Fruit fly (Drosophila melanogaster) whole organism, pupa: Measurements from ENCODE around the gene CG32236.

Experiments
- CG10348 ChIP-seq: fragments of 200-800 bp; sonication (Bioruptor generic); IDR thresholded peaks from 2 replicates; pipeline ENCODE4 v1.3.6; 2022; ENCODE audit warnings: missing biosample characterization, missing genetic modification characterization
- CG12605 ChIP-seq: fragments of 200-800 bp; sonication (Bioruptor generic); IDR thresholded peaks from 2 replicates; pipeline ENCODE4 v1.3.6; 2022; ENCODE audit warnings: missing biosample characterization, missing genetic modification characterization
- CG13204 ChIP-seq: fragments of 200-800 bp; sonication (Bioruptor generic); optimal IDR thresholded peaks from 2 replicates; lab custom pipeline; 2018; ENCODE audit warnings: missing biosample characterization, mild to moderate bottlenecking, missing genetic modification characterization, moderate library complexity
- CG14655 ChIP-seq: fragments of 200-800 bp; sonication (Bioruptor generic); optimal IDR thresholded peaks from 3 replicates; lab custom pipeline; 2017; ENCODE audit warnings: mild to moderate bottlenecking, missing biosample characterization, missing genetic modification reagents, missing genetic modification characterization
- CG15710 ChIP-seq: fragments of 200-800 bp; sonication (Bioruptor generic); optimal IDR thresholded peaks from 2 replicates; lab custom pipeline; 2018; ENCODE audit warnings: missing biosample characterization, mild to moderate bottlenecking, missing genetic modification characterization, moderate library complexity
- CG17806 ChIP-seq: fragments of 200-800 bp; sonication (Bioruptor generic); optimal IDR thresholded peaks from 2 replicates; lab custom pipeline; 2018; ENCODE audit warnings: missing biosample characterization, mild to moderate bottlenecking, missing genetic modification characterization, moderate library complexity
- CG32121 ChIP-seq: fragments of 200-800 bp; sonication (Bioruptor generic); IDR thresholded peaks from 2 replicates; pipeline ENCODE4 v1.3.6; 2022; ENCODE audit warnings: missing biosample characterization, missing genetic modification characterization
- CG34367 ChIP-seq: fragments of 200-800 bp; sonication (Bioruptor generic); optimal IDR thresholded peaks from 2 replicates; lab custom pipeline; 2018; ENCODE audit warnings: missing biosample characterization, mild to moderate bottlenecking, missing genetic modification characterization
- CG4496 ChIP-seq: fragments of 200-800 bp; sonication (Bioruptor generic); IDR thresholded peaks from 3 replicates; pipeline ENCODE4 v1.3.6; 2022; ENCODE audit warnings: missing biosample characterization, missing genetic modification characterization
- CG8159 ChIP-seq: fragments of 200-800 bp; sonication (Bioruptor generic); optimal IDR thresholded peaks from 3 replicates; lab custom pipeline; 2018; ENCODE audit warnings: missing biosample characterization, mild to moderate bottlenecking, missing genetic modification characterization, moderate library complexity
- CG8301 ChIP-seq: fragments of 200-800 bp; sonication (Bioruptor generic); optimal IDR thresholded peaks from 2 replicates; lab custom pipeline; 2018; ENCODE audit warnings: missing biosample characterization, mild to moderate bottlenecking, missing genetic modification characterization
- CG9948 ChIP-seq: fragments of 200-800 bp; sonication (Bioruptor generic); optimal IDR thresholded peaks from 2 replicates; lab custom pipeline; 2018; ENCODE audit warnings: missing biosample characterization, mild to moderate bottlenecking, missing genetic modification characterization, moderate library complexity
- D1 ChIP-seq: fragments of 200-800 bp; sonication (Bioruptor generic); optimal IDR thresholded peaks from 2 replicates; lab custom pipeline; 2018; ENCODE audit warnings: missing biosample characterization, mild to moderate bottlenecking, missing genetic modification characterization, moderate library complexity
- EcR ChIP-seq: fragments of 200-800 bp; sonication (Bioruptor generic); optimal IDR thresholded peaks from 3 replicates; lab custom pipeline; 2019; ENCODE audit warnings: missing biosample characterization, missing genetic modification characterization, mild to moderate bottlenecking, moderate library complexity, missing genetic modification reagents
- Ets98B ChIP-seq: fragments of 200-800 bp; sonication (Bioruptor generic); IDR thresholded peaks from 2 replicates; pipeline ENCODE4 v1.3.6; 2022; ENCODE audit warnings: missing biosample characterization, missing genetic modification characterization
- Pif1A ChIP-seq: fragments of 200-800 bp; sonication (Bioruptor generic); optimal IDR thresholded peaks from 3 replicates; lab custom pipeline; 2016; ENCODE audit warnings: missing biosample characterization, missing genetic modification characterization
- Pif1B ChIP-seq: fragments of 200-800 bp; sonication (Bioruptor generic); optimal IDR thresholded peaks from 3 replicates; lab custom pipeline; 2016; ENCODE audit warnings: missing biosample characterization, missing genetic modification characterization
- Snoo ChIP-seq: fragments of 200-800 bp; sonication (Bioruptor generic); optimal IDR thresholded peaks from 3 replicates; lab custom pipeline; 2017; ENCODE audit warnings: missing biosample characterization, mild to moderate bottlenecking, missing genetic modification characterization, inconsistent platforms
- fd96Ca ChIP-seq: fragments of 200-800 bp; sonication (Bioruptor generic); IDR thresholded peaks from 3 replicates; pipeline ENCODE4 v1.3.6; 2022; ENCODE audit warnings: missing biosample characterization, missing genetic modification characterization
- gl ChIP-seq: fragments of 200-800 bp; sonication (Bioruptor generic); optimal IDR thresholded peaks from 2 replicates; lab custom pipeline; 2018; ENCODE audit warnings: missing biosample characterization, mild to moderate bottlenecking, missing genetic modification characterization
- rn ChIP-seq: fragments of 200-800 bp; sonication (Bioruptor generic); IDR thresholded peaks from 2 replicates; pipeline ENCODE4 v1.3.6; 2022; ENCODE audit warnings: missing biosample characterization, missing genetic modification characterization

CG32236 gene

dm6 chr3L:4623870-4624269, 43.3 kb downstream of the CG32236 start:
- peak; percentile 69 for TF ChIP-seq CG15710 (tag; lab: Kevin White, UChicago)
- peak; percentile 65; the same call in 2 of the 3 replicates for TF ChIP-seq CG4496 (GFP tag; lab: Robert Waterston, UW)
- TF ChIP-seq D1: peak; percentile 31
- TF ChIP-seq CG13204: no peak
- TF ChIP-seq fd96Ca: peak; percentile 59; the same call in 1 of the 3 replicates
- no peak for TF ChIP-seq CG12605 (GFP tag; lab: Robert Waterston, UW)
- TF ChIP-seq Ets98B: peak; percentile 37; the same call in 1 of the 2 replicates
- peak; percentile 60 for TF ChIP-seq Pif1A (GFP tag; lab: Kevin White, UChicago)
- TF ChIP-seq CG17806: peak; percentile 35
- TF ChIP-seq CG9948 (tag; lab: Kevin White, UChicago): peak; percentile 48
- peak; percentile 76 for TF ChIP-seq CG8301 (tag; lab: Kevin White, UChicago)
- no peak; the same call in 1 of the 2 replicates for TF ChIP-seq rn (GFP tag; lab: Robert Waterston, UW)
- no peak for TF ChIP-seq EcR
- TF ChIP-seq CG34367 (tag; lab: Kevin White, UChicago): peak; percentile 44
- peak; percentile 83 for TF ChIP-seq CG14655
- peak; percentile 25 for TF ChIP-seq gl (tag; lab: Kevin White, UChicago)
- TF ChIP-seq CG32121 (GFP tag; lab: Robert Waterston, UW): peak; percentile 61
- TF ChIP-seq CG8159 (tag; lab: Kevin White, UChicago): peak; percentile 61
- TF ChIP-seq CG10348 (GFP tag; lab: Robert Waterston, UW): no peak
- no peak for TF ChIP-seq Snoo
- TF ChIP-seq Pif1B: peak; percentile 44

dm6 chr3L:4623035-4623580, 44.1 kb downstream of the CG32236 start:
- TF ChIP-seq CG10348 (GFP tag; lab: Robert Waterston, UW) (no peak), EcR (peak; percentile 33)
- TF ChIP-seq, all 21 proteins: peak for 1

- TF ChIP-seq CG8159 (tag; lab: Kevin White, UChicago): no peak
- no peak for TF ChIP-seq CG17806
- no peak for TF ChIP-seq EcR
- TF ChIP-seq CG12605 (GFP tag; lab: Robert Waterston, UW): no peak
- TF ChIP-seq Ets98B: no peak
- no peak for TF ChIP-seq CG32121 (GFP tag; lab: Robert Waterston, UW)
- TF ChIP-seq gl (tag; lab: Kevin White, UChicago): no peak
- TF ChIP-seq CG34367 (tag; lab: Kevin White, UChicago): no peak
- no peak for TF ChIP-seq CG14655
- TF ChIP-seq CG15710 (tag; lab: Kevin White, UChicago): no peak
- TF ChIP-seq CG9948 (tag; lab: Kevin White, UChicago): no peak
- TF ChIP-seq D1: no peak
- TF ChIP-seq Snoo: no peak
- TF ChIP-seq Pif1A (GFP tag; lab: Kevin White, UChicago): no peak
- no peak for TF ChIP-seq CG13204
- TF ChIP-seq CG10348 (GFP tag; lab: Robert Waterston, UW): no peak
- TF ChIP-seq fd96Ca: no peak
- TF ChIP-seq CG8301 (tag; lab: Kevin White, UChicago): no peak
- no peak for TF ChIP-seq Pif1B
- no peak for TF ChIP-seq CG4496 (GFP tag; lab: Robert Waterston, UW)
These were observed 46.3 kb downstream of the CG32236 start, which contains the start of gene CG32246 for dm6 chr3L:4620919-4621318. TSS of gene CG32246 (plus strand) at chr3L:4621219.

- TF ChIP-seq CG34367 (tag; lab: Kevin White, UChicago) (peak; percentile 43), CG12605 (GFP tag; lab: Robert Waterston, UW) (peak; percentile 53; the same call in 1 of the 2 replicates), EcR (no peak), CG9948 (tag; lab: Kevin White, UChicago) (peak; percentile 66), Pif1B (peak; percentile 29), Snoo (peak; percentile 48), D1 (no peak), CG8159 (tag; lab: Kevin White, UChicago) (peak; percentile 67), fd96Ca (peak; percentile 30; the same call in 1 of the 3 replicates), CG13204 (peak; percentile 64), CG15710 (tag; lab: Kevin White, UChicago) (peak; percentile 63), CG8301 (tag; lab: Kevin White, UChicago) (peak; percentile 29), gl (tag; lab: Kevin White, UChicago) (peak; percentile 3), CG17806 (peak; percentile 63), CG4496 (GFP tag; lab: Robert Waterston, UW) (no peak; the same call in 2 of the 3 replicates), CG32121 (GFP tag; lab: Robert Waterston, UW) (0 out of 2 replicates have a peak, but pooled peaks have one; percentile 19), Ets98B (peak; percentile 22; the same call in 1 of the 2 replicates), CG14655 (peak; percentile 46), CG10348 (GFP tag; lab: Robert Waterston, UW) (no peak), Pif1A (GFP tag; lab: Kevin White, UChicago) (peak; percentile 61), rn (GFP tag; lab: Robert Waterston, UW) (no peak)
These were observed 47.5 kb downstream of the CG32236 start for dm6 chr3L:4619497-4620211.

dm6 chr3L:4618865-4619496, 48.2 kb downstream of the CG32236 start:
- TF ChIP-seq CG13204 (no peak), D1 (no peak), CG9948 (tag; lab: Kevin White, UChicago) (no peak), CG4496 (GFP tag; lab: Robert Waterston, UW) (no peak), CG8301 (tag; lab: Kevin White, UChicago) (peak; percentile 8), CG8159 (tag; lab: Kevin White, UChicago) (peak; percentile 23), CG17806 (no peak)
- TF ChIP-seq, all 21 proteins: peak for 2
